Worm (Caenorhabditis elegans): ENCODE measurements around the gene C50B6.9.

C50B6.9 gene

DNA sequence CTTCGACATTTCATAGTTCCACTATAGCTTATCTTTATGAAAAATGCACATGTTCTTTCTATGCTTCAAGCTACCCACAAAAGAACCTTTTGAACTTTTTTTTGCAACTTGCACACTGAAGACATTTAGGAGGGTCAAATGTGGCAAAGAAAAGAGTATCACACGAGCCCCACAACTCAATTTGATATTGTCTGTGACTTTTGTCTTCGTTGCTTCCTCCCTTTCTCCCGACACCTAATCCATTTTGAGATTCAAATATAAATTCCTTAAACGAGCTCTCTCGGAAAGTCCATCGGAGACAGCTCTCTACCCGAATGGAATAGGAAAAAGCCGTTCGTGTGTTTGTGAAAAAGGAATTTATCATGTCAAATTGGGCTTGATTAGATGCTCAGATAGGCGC is 14.1 kb downstream of the C50B6.9 start:
- TF ChIP-seq him-1 (tag; optimal IDR thresholded peaks at IDR 0.05) (no peak), W03F9.2 (tag; optimal IDR thresholded peaks at IDR 0.05) (no peak), dao-5 (tag; optimal IDR thresholded peaks at IDR 0.05) (no peak)

ce11 chrV:13351773-13352172 is 15.6 kb downstream of the C50B6.9 start:
- no peak for TF ChIP-seq W03F9.2 (tag; optimal IDR thresholded peaks at IDR 0.05)
- no peak for TF ChIP-seq him-1 (tag; optimal IDR thresholded peaks at IDR 0.05)
- no peak for TF ChIP-seq dao-5 (tag; optimal IDR thresholded peaks at IDR 0.05)

DNA sequence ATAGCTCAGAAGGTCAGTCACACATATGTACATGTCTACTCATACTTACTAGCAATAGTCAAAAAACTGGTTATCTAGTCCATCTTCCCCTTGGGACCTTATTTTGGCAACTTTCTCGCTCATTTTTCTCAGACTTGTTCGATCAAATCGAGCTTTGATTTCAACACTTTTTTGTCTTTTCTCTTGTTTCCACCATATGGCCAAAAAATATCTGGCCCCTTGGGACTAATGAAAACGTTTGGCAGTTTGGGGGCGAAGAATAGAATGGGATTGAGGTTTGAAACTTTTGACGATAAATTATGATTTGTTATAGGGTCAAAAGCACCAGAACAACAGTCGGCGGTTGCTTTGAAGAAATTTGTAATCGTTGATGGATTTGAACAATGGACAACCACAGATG is 16.2 kb downstream of the C50B6.9 start:
- TF ChIP-seq him-1 (tag; optimal IDR thresholded peaks at IDR 0.05), result no peak
- no peak for TF ChIP-seq W03F9.2 (tag; optimal IDR thresholded peaks at IDR 0.05)
- no peak for TF ChIP-seq dao-5 (tag; optimal IDR thresholded peaks at IDR 0.05)

DNA sequence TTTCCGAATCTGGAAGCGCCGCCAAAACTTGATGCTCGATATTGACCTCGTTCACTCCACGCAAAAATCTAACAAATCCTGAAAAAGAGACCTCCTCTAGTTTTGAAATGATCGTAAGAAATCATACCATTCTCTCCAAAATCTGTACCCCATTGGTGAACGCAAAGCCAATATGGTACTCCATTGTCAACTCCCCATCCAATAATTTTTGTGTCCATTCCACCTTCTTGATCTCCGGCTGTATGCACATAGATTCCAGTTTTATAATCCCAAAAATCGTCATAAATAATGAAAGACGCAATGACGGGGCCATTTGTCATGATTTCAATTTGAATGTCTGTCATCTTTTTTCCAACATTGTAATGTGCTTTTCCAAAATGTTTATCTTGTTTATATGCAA is 20.0 kb downstream of the C50B6.9 start:
- TF ChIP-seq W03F9.2 (tag; optimal IDR thresholded peaks at IDR 0.05) (no peak), dao-5 (tag; optimal IDR thresholded peaks at IDR 0.05) (no peak), him-1 (tag; optimal IDR thresholded peaks at IDR 0.05) (no peak)

DNA sequence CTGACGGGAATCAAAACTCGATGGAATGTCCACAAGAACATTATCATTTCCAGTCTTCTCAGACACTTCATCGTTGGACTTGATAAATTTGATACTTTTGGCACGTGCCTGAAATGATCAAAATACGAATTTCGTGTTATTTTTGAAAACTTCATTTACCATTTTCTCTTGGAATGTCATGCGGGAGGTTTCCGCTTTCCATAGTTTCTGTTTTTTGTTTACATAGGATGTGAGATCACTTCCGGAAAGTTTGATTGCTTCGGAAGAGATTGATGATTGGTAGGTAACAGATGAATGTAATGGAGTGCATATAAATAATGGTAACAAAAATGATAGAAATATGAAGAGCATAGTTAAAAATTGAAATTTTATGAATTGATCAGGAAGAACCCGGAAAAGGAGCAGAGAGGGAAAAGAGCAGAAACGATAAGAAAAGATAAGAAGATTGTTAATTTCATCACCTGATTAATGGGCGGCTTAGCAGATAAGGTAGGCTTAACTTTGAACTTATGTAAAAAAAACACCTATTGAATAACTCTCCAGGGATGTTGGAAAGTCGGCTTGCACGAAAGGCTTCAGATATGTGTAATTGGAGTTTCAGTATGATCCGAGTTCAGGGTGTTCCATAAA is 21.6 kb downstream of the C50B6.9 start, which contains the start of gene F32H5.1:
Gene F32H5.1 (minus strand): TSS at position 386 of the 630 bp plus-strand sequence.
- TF ChIP-seq dao-5 (tag; optimal IDR thresholded peaks at IDR 0.05) (no peak), W03F9.2 (tag; optimal IDR thresholded peaks at IDR 0.05) (no peak), him-1 (tag; optimal IDR thresholded peaks at IDR 0.05) (no peak)

DNA sequence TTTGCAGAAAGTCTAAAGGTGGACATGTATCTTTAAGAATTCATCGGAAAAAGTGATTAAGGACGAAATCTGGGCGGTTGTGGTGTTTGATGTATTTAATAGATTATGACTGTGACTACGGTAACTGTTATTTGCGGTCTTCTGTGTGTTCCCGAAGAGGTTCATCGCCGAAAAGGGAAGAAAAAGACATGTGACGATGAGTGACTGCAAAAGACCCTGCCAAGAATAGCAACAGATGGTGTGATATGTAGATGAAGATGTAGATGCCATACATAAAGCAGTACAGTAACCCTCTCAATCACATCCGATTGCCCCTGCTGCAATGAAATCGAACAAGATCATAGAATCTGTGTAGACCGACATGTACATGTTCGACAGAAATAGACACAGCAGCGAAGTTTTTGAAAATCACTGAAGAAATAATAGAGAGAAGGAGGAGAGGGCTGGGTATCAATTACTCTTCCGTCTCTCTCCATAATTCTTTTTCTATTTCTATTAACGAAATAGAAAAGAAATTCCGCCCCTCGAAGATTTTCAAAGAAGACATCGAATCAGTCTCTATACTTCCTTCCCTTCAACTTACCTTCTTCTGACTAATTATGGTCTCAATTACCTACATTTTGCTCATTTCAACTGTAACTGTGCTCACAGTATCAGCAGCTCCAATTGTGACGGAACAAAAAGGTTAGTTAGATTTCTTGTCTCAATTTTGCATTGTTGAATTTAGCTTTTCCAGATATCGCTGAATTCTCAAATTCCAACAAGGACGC is 22.8 kb downstream of the C50B6.9 start, which contains the start of gene F32H5.3:
Gene F32H5.3 (plus strand): TSS at position 513 of the 770 bp plus-strand sequence.
- TF ChIP-seq dao-5 (tag; optimal IDR thresholded peaks at IDR 0.05) (no peak), W03F9.2 (tag; optimal IDR thresholded peaks at IDR 0.05) (no peak), him-1 (tag; optimal IDR thresholded peaks at IDR 0.05) (no peak)

ce11 chrV:13360254-13360653 is 24.1 kb downstream of the C50B6.9 start, which contains the start of gene F32H5.4:
Gene F32H5.4 (plus strand): TSS chrV:13360554.
- TF ChIP-seq him-1 (tag; optimal IDR thresholded peaks at IDR 0.05) (no peak), dao-5 (tag; optimal IDR thresholded peaks at IDR 0.05) (no peak), W03F9.2 (tag; optimal IDR thresholded peaks at IDR 0.05) (no peak)

DNA sequence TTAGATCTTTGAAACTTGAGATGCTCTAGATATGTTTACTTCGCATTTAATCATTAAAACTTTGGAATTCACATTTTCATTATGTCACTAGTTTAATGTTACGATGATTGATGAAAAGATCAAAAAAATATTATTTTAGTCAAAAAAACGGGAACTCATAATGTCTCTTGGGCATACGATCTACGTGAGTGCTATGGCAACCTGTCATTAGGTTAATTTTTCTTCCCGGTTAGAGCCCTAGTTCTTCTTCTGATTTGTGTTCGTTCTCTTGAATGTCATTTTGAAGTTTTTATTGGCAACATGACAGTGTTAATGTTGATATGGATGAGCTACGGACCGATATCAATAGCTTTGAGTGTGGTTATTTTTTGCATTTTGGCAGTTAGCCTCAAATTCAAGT is 27.2 kb downstream of the C50B6.9 start, which contains the start of gene srg-46:
Gene srg-46 (plus strand): TSS at position 301 of the 400 bp plus-strand sequence.
- TF ChIP-seq W03F9.2 (tag; optimal IDR thresholded peaks at IDR 0.05) (no peak), dao-5 (tag; optimal IDR thresholded peaks at IDR 0.05) (no peak), him-1 (tag; optimal IDR thresholded peaks at IDR 0.05) (no peak)

DNA sequence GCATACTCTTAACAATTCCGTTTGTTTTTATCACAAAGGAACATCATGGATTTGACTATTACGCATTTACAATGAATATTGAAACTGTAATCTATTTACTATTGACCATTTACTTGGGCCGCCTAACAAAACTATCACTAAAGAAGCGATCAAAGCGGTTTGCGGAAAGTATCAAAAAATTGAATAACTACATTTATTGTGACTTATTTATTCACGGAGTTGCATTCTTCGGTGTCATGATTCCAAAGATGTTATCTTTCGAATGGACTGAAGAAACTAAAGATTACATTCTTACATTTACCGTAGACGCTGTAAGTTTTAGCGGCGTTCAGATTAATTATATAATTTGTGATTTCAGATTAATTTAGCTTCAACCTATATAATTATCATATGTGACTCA is 28.1 kb downstream of the C50B6.9 start:
- no peak for TF ChIP-seq him-1 (tag; optimal IDR thresholded peaks at IDR 0.05)
- no peak for TF ChIP-seq W03F9.2 (tag; optimal IDR thresholded peaks at IDR 0.05)
- TF ChIP-seq dao-5 (tag; optimal IDR thresholded peaks at IDR 0.05), result no peak

DNA sequence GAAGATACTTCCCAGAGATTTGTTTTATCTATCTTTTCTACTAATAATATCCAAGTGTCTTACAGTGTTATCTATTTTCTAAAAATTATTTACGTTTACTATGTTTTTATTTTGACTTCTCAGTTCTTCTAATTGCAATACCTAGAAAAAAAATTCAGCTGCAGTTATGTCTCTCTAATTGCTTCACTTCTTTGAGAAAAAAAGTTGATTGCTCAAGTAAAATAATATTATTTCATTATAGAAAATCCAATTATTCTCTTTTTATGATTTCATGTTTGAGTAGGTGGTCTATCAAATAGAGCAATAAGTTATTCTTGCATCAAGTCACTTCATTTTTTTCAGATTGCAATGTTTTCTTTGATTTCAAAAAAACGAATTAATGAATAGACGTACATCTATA is 30.3 kb downstream of the C50B6.9 start:
- TF ChIP-seq him-1 (tag; optimal IDR thresholded peaks at IDR 0.05) (no peak), W03F9.2 (tag; optimal IDR thresholded peaks at IDR 0.05) (no peak), dao-5 (tag; optimal IDR thresholded peaks at IDR 0.05) (no peak)

DNA sequence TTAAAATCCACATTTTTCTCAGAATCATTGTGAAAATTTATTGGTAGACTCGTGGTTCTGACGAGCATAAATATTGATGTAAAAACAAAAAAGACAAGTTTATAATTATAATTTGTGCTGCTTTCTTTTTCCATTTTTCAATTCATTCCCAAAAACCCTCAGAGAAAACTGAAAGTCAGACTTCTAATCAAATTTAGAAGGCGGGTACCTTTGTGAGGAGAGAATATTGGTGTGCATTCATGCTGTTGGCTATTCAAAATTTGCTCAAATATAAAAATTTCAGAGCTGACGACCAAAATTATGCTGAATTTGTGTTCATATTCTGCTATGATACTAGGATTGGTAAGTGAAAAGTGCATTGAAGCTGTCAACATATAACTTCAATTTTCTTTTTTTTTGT is 30.9 kb downstream of the C50B6.9 start, which contains the start of gene srx-125:
Gene srx-125 (plus strand): TSS at position 301 of the 400 bp plus-strand sequence.
- TF ChIP-seq W03F9.2 (tag; optimal IDR thresholded peaks at IDR 0.05) (no peak), dao-5 (tag; optimal IDR thresholded peaks at IDR 0.05) (no peak), him-1 (tag; optimal IDR thresholded peaks at IDR 0.05) (no peak)

ce11 chrV:13369663-13370062 is 33.5 kb downstream of the C50B6.9 start:
- no peak for TF ChIP-seq dao-5 (tag; optimal IDR thresholded peaks at IDR 0.05)

- TF ChIP-seq dao-5 (tag; optimal IDR thresholded peaks at IDR 0.05), result no peak
- TF ChIP-seq him-1 (tag; optimal IDR thresholded peaks at IDR 0.05), result no peak
- no peak for TF ChIP-seq W03F9.2 (tag; optimal IDR thresholded peaks at IDR 0.05)
Observed at ce11 chrV:13370265-13370664, 34.1 kb downstream of the C50B6.9 start.

DNA sequence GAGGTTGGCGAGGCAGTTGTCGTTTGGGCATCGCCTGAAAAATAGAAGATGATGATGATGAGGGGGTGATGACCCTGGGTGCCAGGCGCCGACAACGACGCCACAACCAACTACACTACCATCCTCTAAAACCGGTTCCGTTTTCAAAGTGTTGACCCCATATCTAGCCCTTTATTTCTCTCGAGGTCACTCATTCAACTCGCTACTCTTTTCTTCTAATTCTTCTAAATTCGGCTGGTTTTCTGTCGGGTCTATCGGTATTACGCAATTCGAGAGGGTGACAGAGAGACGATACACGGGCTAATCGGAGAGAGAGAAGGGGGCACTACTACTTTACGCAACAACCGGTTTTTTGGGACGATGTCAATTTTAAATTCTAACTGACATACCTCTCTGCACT is 35.2 kb downstream of the C50B6.9 start:
- TF ChIP-seq W03F9.2 (tag; optimal IDR thresholded peaks at IDR 0.05), result no peak
- no peak for TF ChIP-seq dao-5 (tag; optimal IDR thresholded peaks at IDR 0.05)
- TF ChIP-seq him-1 (tag; optimal IDR thresholded peaks at IDR 0.05), result no peak

Measured in whole organism, L4/young adult.